Worm (Caenorhabditis elegans) whole organism, L1 larva: Measurements from ENCODE around the gene F28H7.8.
A peak's percentile ranks its signal among the peaks of the same experiment; 100 is the strongest.

ENCODE experiments used
- alr-1 ChIP-seq: fragments of 200-800 bp; sonication (Bioruptor generic); optimal IDR thresholded peaks from 2 replicates; lab custom pipeline; 2018; ENCODE audit warnings: borderline replicate concordance, mild to moderate bottlenecking, missing genetic modification characterization, missing compliant biosample characterization
- aly-2 ChIP-seq: fragments of 150-350 bp; optimal IDR thresholded peaks from 2 replicates; lab custom pipeline; 2014; ENCODE audit warnings: missing biosample characterization, missing genetic modification characterization
- ama-1 ChIP-seq: fragments of 150-350 bp; optimal IDR thresholded peaks from 2 replicates; lab custom pipeline; 2014
- blmp-1 ChIP-seq: fragments of 150-350 bp; optimal IDR thresholded peaks from 2 replicates; lab custom pipeline; 2014; ENCODE audit warnings: missing biosample characterization, missing genetic modification characterization
- ceh-82 ChIP-seq, 3 experiments: fragments of 150-350 bp in 1 of 3; sonication (generic microtip) in 2 of 3; optimal IDR thresholded peaks; 2 replicates each; lab custom pipeline; 2014 to 2017; ENCODE audit warnings: missing biosample characterization in 3 of 3, missing genetic modification characterization in 3 of 3
- ceh-90 ChIP-seq: sonication (generic microtip); optimal IDR thresholded peaks from 2 replicates; lab custom pipeline; 2016; ENCODE audit warnings: missing genetic modification characterization, missing compliant biosample characterization
- ces-1 ChIP-seq: fragments of 150-350 bp; optimal IDR thresholded peaks from 2 replicates; lab custom pipeline; 2014; ENCODE audit warnings: missing biosample characterization, missing genetic modification reagents, missing genetic modification characterization
- dsc-1 ChIP-seq: sonication (generic microtip); optimal IDR thresholded peaks from 2 replicates; lab custom pipeline; 2016; ENCODE audit warnings: mild to moderate bottlenecking, missing genetic modification characterization, missing compliant biosample characterization
- efl-1 ChIP-seq, 4 experiments: fragments of 150-350 bp; optimal IDR thresholded peaks in 3 of 4; peaks in 1 of 4; 1 replicate in 1 of 4; 2 replicates in 3 of 4; lab custom pipeline; 2014; ENCODE audit warnings: missing biosample characterization in 2 of 4, missing genetic modification characterization in 2 of 4, missing genetic modification reagents in 2 of 4
- elt-2 ChIP-seq: sonication (generic microtip); optimal IDR thresholded peaks from 2 replicates; lab custom pipeline; 2016; ENCODE audit warnings: missing genetic modification characterization, mild to moderate bottlenecking, inconsistent platforms, missing compliant biosample characterization, missing genetic modification reagents
- elt-3 ChIP-seq, 6 experiments: fragments of 150-350 bp in 1 of 6; sonication (generic microtip); optimal IDR thresholded peaks; 2 replicates each; lab custom pipeline; 2017 to 2018; ENCODE audit warnings: missing biosample characterization in 6 of 6, missing genetic modification characterization in 6 of 6, inconsistent platforms in 1 of 6
- jun-1 ChIP-seq: fragments of 150-350 bp; optimal IDR thresholded peaks from 2 replicates; lab custom pipeline; 2014; ENCODE audit warnings: missing biosample characterization, missing genetic modification reagents, missing genetic modification characterization
- lin-14 ChIP-seq: fragments of 200-800 bp; sonication (Bioruptor generic); optimal IDR thresholded peaks from 2 replicates; lab custom pipeline; 2018; ENCODE audit warnings: mild to moderate bottlenecking, missing genetic modification characterization, moderate library complexity, missing compliant biosample characterization
- lin-35 ChIP-seq, 2 experiments: fragments of 150-350 bp; optimal IDR thresholded peaks; 2 replicates each; lab custom pipeline; 2014; ENCODE audit warnings: missing biosample characterization in 2 of 2, missing genetic modification characterization in 2 of 2, missing genetic modification reagents in 2 of 2
- lsy-2 ChIP-seq, 2 experiments: fragments of 150-350 bp; optimal IDR thresholded peaks; 2 replicates each; lab custom pipeline; 2014; ENCODE audit warnings: missing biosample characterization in 2 of 2, missing genetic modification characterization in 2 of 2
- mdl-1 ChIP-seq, 2 experiments: fragments of 150-350 bp; optimal IDR thresholded peaks; 2 replicates each; lab custom pipeline; 2014 to 2017; ENCODE audit warnings: missing biosample characterization in 2 of 2, missing genetic modification characterization in 2 of 2, inconsistent platforms in 1 of 2
- mep-1 ChIP-seq: fragments of 150-350 bp; optimal IDR thresholded peaks from 2 replicates; lab custom pipeline; 2014; ENCODE audit warnings: missing biosample characterization, missing genetic modification characterization
- nhr-12 ChIP-seq: sonication (generic microtip); optimal IDR thresholded peaks from 2 replicates; lab custom pipeline; 2017; ENCODE audit warnings: missing biosample characterization, missing genetic modification characterization
- nhr-19 ChIP-seq: fragments of 200-800 bp; sonication (Bioruptor generic); conservative IDR thresholded peaks from 2 replicates; pipeline ENCODE4 v1.3.6; 2022; ENCODE audit warnings: missing genetic modification characterization, missing compliant biosample characterization
- nhr-237 ChIP-seq: fragments of 150-350 bp; optimal IDR thresholded peaks from 2 replicates; lab custom pipeline; 2014; ENCODE audit warnings: missing biosample characterization, missing genetic modification characterization
- nhr-28 ChIP-seq: fragments of 150-350 bp; optimal IDR thresholded peaks from 2 replicates; lab custom pipeline; 2014; ENCODE audit warnings: missing biosample characterization, missing genetic modification characterization
- nhr-47 ChIP-seq: sonication (generic microtip); optimal IDR thresholded peaks from 2 replicates; lab custom pipeline; 2016; ENCODE audit warnings: mild to moderate bottlenecking, missing genetic modification characterization, moderate library complexity, missing compliant biosample characterization
- nhr-71 ChIP-seq: sonication (generic microtip); optimal IDR thresholded peaks from 2 replicates; lab custom pipeline; 2016; ENCODE audit warnings: mild to moderate bottlenecking, missing genetic modification characterization, moderate library complexity, missing compliant biosample characterization
- nhr-76 ChIP-seq: sonication (generic microtip); optimal IDR thresholded peaks from 2 replicates; lab custom pipeline; 2017; ENCODE audit warnings: missing biosample characterization, missing genetic modification characterization
- nhr-85 ChIP-seq: sonication (generic microtip); peaks from one replicate; lab custom pipeline; 2016; ENCODE audit warnings: missing genetic modification characterization, inconsistent platforms, missing compliant biosample characterization
- pag-3 ChIP-seq: sonication (generic microtip); optimal IDR thresholded peaks from 2 replicates; lab custom pipeline; 2017; ENCODE audit warnings: missing genetic modification characterization, mild to moderate bottlenecking, missing compliant biosample characterization, antibody characterized with exemption, borderline replicate concordance; ENCODE audit not compliant: insufficient read depth
- pqm-1 ChIP-seq: sonication (generic microtip); optimal IDR thresholded peaks from 3 replicates; lab custom pipeline; 2017; ENCODE audit warnings: missing biosample characterization, missing genetic modification characterization
- skn-1 ChIP-seq: fragments of 150-350 bp; optimal IDR thresholded peaks from 2 replicates; lab custom pipeline; 2014; ENCODE audit warnings: missing biosample characterization, missing genetic modification characterization
- snu-23 ChIP-seq: sonication (generic microtip); optimal IDR thresholded peaks from 2 replicates; lab custom pipeline; 2016; ENCODE audit warnings: missing genetic modification characterization, missing compliant biosample characterization
- sox-4 ChIP-seq: sonication (generic microtip); optimal IDR thresholded peaks from 2 replicates; lab custom pipeline; 2016; ENCODE audit warnings: missing genetic modification characterization, missing compliant biosample characterization
- sptf-1 ChIP-seq: fragments of 150-350 bp; optimal IDR thresholded peaks from 2 replicates; lab custom pipeline; 2014; ENCODE audit warnings: missing biosample characterization, missing genetic modification characterization
- tbx-2 ChIP-seq: sonication (generic microtip); optimal IDR thresholded peaks from 2 replicates; lab custom pipeline; 2016; ENCODE audit warnings: missing genetic modification characterization, missing compliant biosample characterization
- unc-130 ChIP-seq: fragments of 150-350 bp; optimal IDR thresholded peaks from 2 replicates; lab custom pipeline; 2017; ENCODE audit warnings: missing biosample characterization, missing genetic modification characterization, inconsistent platforms
- unc-86 ChIP-seq: sonication (generic microtip); optimal IDR thresholded peaks from 2 replicates; lab custom pipeline; 2016; ENCODE audit warnings: missing genetic modification characterization, missing compliant biosample characterization
- unc-98 ChIP-seq: fragments of 200-800 bp; sonication (Bioruptor generic); IDR thresholded peaks from 2 replicates; pipeline ENCODE4 v1.3.6; 2022; ENCODE audit warnings: missing genetic modification characterization, missing compliant biosample characterization

F28H7.8 gene

ce11 chrV:10758658-10759057 lies at the start of gene F28H7.8:
Gene F28H7.8, plus strand, starts transcription at chrV:10758958.
- no peak for TF ChIP-seq nhr-71 (tag; lab: Kevin White, UChicago)
- TF ChIP-seq nhr-85 (tag; lab: Kevin White, UChicago) = peak; percentile 61

- TF ChIP-seq nhr-19 (GFP tag; lab: Robert Waterston, UW) = no peak
- no peak for TF ChIP-seq efl-1 (optimal IDR thresholded peaks at IDR 0.05; lab: Kevin White, UChicago)
- peak in 1 of 2 experiments; percentile 4 for TF ChIP-seq efl-1 (GFP tag; optimal IDR thresholded peaks at IDR 0.05 in 1 of 2; lab: Kevin White, UChicago)
- TF ChIP-seq nhr-12 (tag; lab: Kevin White, UChicago) = no peak
- TF ChIP-seq skn-1 (tag; lab: Kevin White, UChicago) = peak; percentile 99
- peak; percentile 4 for TF ChIP-seq nhr-28
- peak; percentile 45 for TF ChIP-seq nhr-85 (tag; lab: Kevin White, UChicago)
Observed at ce11 chrV:10709385-10709784, 49.4 kb upstream of the F28H7.8 start.

DNA sequence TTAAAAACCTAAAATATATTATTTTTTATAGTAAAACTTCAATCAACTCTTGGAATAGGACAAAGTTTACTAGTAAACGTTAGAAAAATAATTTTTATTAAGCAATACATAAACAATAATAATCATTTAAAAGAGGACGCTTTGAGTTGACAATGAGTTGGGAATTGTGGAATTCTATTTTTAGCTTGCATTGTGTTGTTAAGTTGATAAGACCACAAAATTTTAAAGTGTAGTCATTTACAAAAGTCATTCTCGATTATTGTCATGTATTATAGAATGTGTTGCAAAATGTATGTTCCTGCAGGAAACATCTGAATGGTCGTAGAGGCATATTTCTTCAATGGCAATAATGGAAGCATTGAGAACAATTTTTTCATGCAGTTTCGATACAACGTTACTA lies 47.8 kb upstream of the F28H7.8 start:
- TF ChIP-seq nhr-76 (tag; lab: Kevin White, UChicago) (no peak), efl-1 (optimal IDR thresholded peaks at IDR 0.05; lab: Kevin White, UChicago) (no peak), efl-1 (GFP tag; optimal IDR thresholded peaks at IDR 0.05 in 1 of 2; lab: Kevin White, UChicago) (peak in 1 of 2 experiments; percentile 50), elt-2 (tag; lab: Kevin White, UChicago) (peak; percentile 16), sptf-1 (tag; lab: Kevin White, UChicago) (no peak), nhr-85 (tag; lab: Kevin White, UChicago) (no peak), ceh-82 (tag; optimal IDR thresholded peaks at IDR 0.05; lab: Kevin White, UChicago) (no peak), alr-1 (tag; lab: Kevin White, UChicago) (no peak), mdl-1 (tag; optimal IDR thresholded peaks at IDR 0.05; lab: Kevin White, UChicago) (no peak)

DNA sequence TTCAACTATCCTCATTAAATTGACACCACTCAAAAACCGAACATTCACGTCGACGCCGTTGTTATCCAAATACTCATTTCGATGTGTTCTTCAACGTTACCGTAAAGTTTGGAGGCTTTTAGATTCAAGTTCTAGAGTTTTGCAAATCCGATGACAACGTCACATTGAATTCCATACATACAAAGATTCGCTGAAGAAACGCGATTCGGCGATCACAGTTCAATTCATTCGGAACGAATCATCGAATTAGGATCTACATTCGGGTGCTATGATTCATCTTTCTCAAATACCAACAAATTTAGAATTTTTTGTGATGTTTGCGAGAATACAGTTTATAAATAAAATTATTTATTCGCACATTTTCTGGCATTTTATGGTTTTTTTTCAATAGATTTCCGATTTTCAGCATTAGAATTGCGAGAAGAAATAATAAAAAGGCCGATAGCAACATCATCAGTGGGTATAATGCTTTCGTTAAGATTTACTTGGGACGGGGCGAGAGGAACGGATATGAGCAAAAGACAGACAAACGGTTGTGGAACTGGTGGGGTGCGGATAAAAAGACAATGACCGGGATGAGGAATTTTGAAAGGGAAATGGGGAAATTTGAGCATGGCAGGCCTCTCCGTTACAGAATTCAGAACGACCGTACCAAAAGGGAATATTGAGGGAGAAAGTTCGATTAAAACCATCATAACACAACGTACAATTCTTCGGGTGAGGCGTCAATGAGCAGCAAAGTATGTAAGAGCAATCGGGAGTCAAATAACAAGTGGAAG lies 46.7 kb upstream of the F28H7.8 start:
- peak; percentile 40 for TF ChIP-seq sox-4 (tag; lab: Kevin White, UChicago)
- peak; percentile 74 for TF ChIP-seq aly-2 (tag; lab: Kevin White, UChicago)
- peak in 1 of 2 experiments; percentile 39 for TF ChIP-seq lin-35 (GFP tag; optimal IDR thresholded peaks at IDR 0.05; lab: Kevin White, UChicago)
- TF ChIP-seq mep-1 = peak; percentile 0
- peak in 1 of 2 experiments; percentile 28 for TF ChIP-seq mdl-1 (tag; optimal IDR thresholded peaks at IDR 0.05; lab: Kevin White, UChicago)
- no peak for TF ChIP-seq pqm-1
- peak; percentile 4 for TF ChIP-seq jun-1 (tag; lab: Kevin White, UChicago)
- peak; percentile 39 for TF ChIP-seq tbx-2 (tag; lab: Kevin White, UChicago)
- peak; percentile 64 for TF ChIP-seq nhr-85 (tag; lab: Kevin White, UChicago)
- peak; percentile 52 for TF ChIP-seq ama-1 (lab: Kevin White, UChicago)
- no peak for TF ChIP-seq nhr-47 (tag; lab: Kevin White, UChicago)
- TF ChIP-seq ces-1 (GFP tag; lab: Kevin White, UChicago) = no peak
- TF ChIP-seq elt-3 (tag; optimal IDR thresholded peaks at IDR 0.05; lab: Kevin White, UChicago) = peak in 1 of 6 experiments; percentile 10
- no peak for TF ChIP-seq unc-86 (tag; lab: Kevin White, UChicago)
- TF ChIP-seq snu-23 (GFP tag; lab: Kevin White, UChicago) = peak; percentile 5
- no peak for TF ChIP-seq ceh-90 (tag; lab: Kevin White, UChicago)
- no peak for TF ChIP-seq pag-3 (tag; lab: Kevin White, UChicago)
- peak; percentile 56 for TF ChIP-seq blmp-1 (tag; lab: Kevin White, UChicago)
- peak; percentile 4 for TF ChIP-seq nhr-71 (tag; lab: Kevin White, UChicago)
- peak; percentile 39 for TF ChIP-seq lin-14
- TF ChIP-seq unc-130 (tag; lab: Kevin White, UChicago) = peak; percentile 7
- TF ChIP-seq lsy-2 (tag; optimal IDR thresholded peaks at IDR 0.05; lab: Kevin White, UChicago) = peak in 1 of 2 experiments; percentile 40
- TF ChIP-seq dsc-1 = no peak
- TF ChIP-seq efl-1 (optimal IDR thresholded peaks at IDR 0.05; lab: Kevin White, UChicago) = peak; percentile 3 to 6
- peak in 1 of 2 experiments; percentile 73 for TF ChIP-seq efl-1 (GFP tag; optimal IDR thresholded peaks at IDR 0.05 in 1 of 2; lab: Kevin White, UChicago)
- TF ChIP-seq nhr-237 (tag; lab: Kevin White, UChicago) = no peak
- TF ChIP-seq unc-98 (GFP tag; lab: Robert Waterston, UW) = no peak
